Worm (Caenorhabditis elegans) whole organism, L4 larva: Measurements from ENCODE around the gene C50E3.11.

ENCODE experiments used
- D1046.2 ChIP-seq: fragments of 200-800 bp; sonication (Bioruptor generic); IDR thresholded peaks from 2 replicates; pipeline ENCODE4 v1.3.6; 2022; ENCODE audit warnings: missing genetic modification characterization, missing compliant biosample characterization
- F26F4.8 ChIP-seq: fragments of 200-800 bp; sonication (Bioruptor generic); conservative IDR thresholded peaks from 2 replicates; pipeline ENCODE4 v1.3.6; 2022; ENCODE audit warnings: missing genetic modification characterization, missing compliant biosample characterization
- F37D6.2 ChIP-seq: sonication (generic microtip); optimal IDR thresholded peaks from 2 replicates; lab custom pipeline; 2016; ENCODE audit warnings: mild to moderate bottlenecking, missing genetic modification characterization, missing compliant biosample characterization
- Y5F2A.4 ChIP-seq: fragments of 200-800 bp; sonication (Bioruptor generic); optimal IDR thresholded peaks from 2 replicates; lab custom pipeline; 2018; ENCODE audit warnings: mild to moderate bottlenecking, missing genetic modification characterization, missing compliant biosample characterization
- ZK337.2 ChIP-seq: fragments of 200-800 bp; sonication (Bioruptor generic); IDR thresholded peaks from 2 replicates; pipeline ENCODE4 v1.3.6; 2022; ENCODE audit warnings: missing genetic modification reagents, missing genetic modification characterization, missing compliant biosample characterization
- aha-1 ChIP-seq: fragments of 150-350 bp; peaks from one replicate; lab custom pipeline; 2014; ENCODE audit warnings: missing biosample characterization, missing genetic modification characterization
- ceh-20 ChIP-seq: fragments of 200-800 bp; sonication (Bioruptor generic); IDR thresholded peaks from 2 replicates; pipeline ENCODE4 v1.3.6; 2022; ENCODE audit warnings: missing genetic modification reagents, missing genetic modification characterization, missing compliant biosample characterization
- ceh-44 ChIP-seq: fragments of 200-800 bp; sonication (Bioruptor generic); IDR thresholded peaks from 2 replicates; pipeline ENCODE4 v1.3.6; 2022; ENCODE audit warnings: missing genetic modification reagents, missing genetic modification characterization, missing compliant biosample characterization
- ceh-62 ChIP-seq: sonication (generic microtip); optimal IDR thresholded peaks from 2 replicates; lab custom pipeline; 2017; ENCODE audit warnings: missing biosample characterization, missing genetic modification characterization
- cey-2 ChIP-seq: sonication (generic microtip); optimal IDR thresholded peaks from 3 replicates; lab custom pipeline; 2017; ENCODE audit warnings: missing genetic modification characterization, mild to moderate bottlenecking, missing compliant biosample characterization, antibody characterized with exemption, borderline replicate concordance; ENCODE audit not compliant: insufficient read depth
- ctbp-1 ChIP-seq: fragments of 200-800 bp; sonication (Bioruptor generic); IDR thresholded peaks from 2 replicates; pipeline ENCODE4 v1.3.6; 2022; ENCODE audit warnings: missing genetic modification reagents, missing genetic modification characterization, missing compliant biosample characterization
- dpl-1 ChIP-seq: fragments of 150-350 bp; optimal IDR thresholded peaks from 2 replicates; lab custom pipeline; 2014; ENCODE audit warnings: missing biosample characterization, missing genetic modification reagents, missing genetic modification characterization
- egl-27 ChIP-seq: sonication (generic microtip); optimal IDR thresholded peaks from 3 replicates; lab custom pipeline; 2017; ENCODE audit warnings: missing biosample characterization, missing genetic modification reagents, missing genetic modification characterization
- egl-43 ChIP-seq: fragments of 200-800 bp; sonication (Bioruptor generic); IDR thresholded peaks from 2 replicates; pipeline ENCODE4 v1.3.6; 2022; ENCODE audit warnings: missing genetic modification reagents, missing genetic modification characterization, missing compliant biosample characterization
- gei-8 ChIP-seq: fragments of 200-800 bp; sonication (Bioruptor generic); optimal IDR thresholded peaks from 2 replicates; lab custom pipeline; 2018; ENCODE audit warnings: mild to moderate bottlenecking, missing genetic modification characterization, missing compliant biosample characterization
- hif-1 ChIP-seq, 2 experiments: sonication (generic microtip); optimal IDR thresholded peaks; 2 replicates each; lab custom pipeline; 2016 to 2017; ENCODE audit warnings: missing compliant biosample characterization in 2 of 2, missing genetic modification characterization in 2 of 2, missing genetic modification reagents in 2 of 2, missing genotype in 2 of 2, mild to moderate bottlenecking in 1 of 2
- hmg-1.1 ChIP-seq: fragments of 200-800 bp; sonication (Bioruptor generic); IDR thresholded peaks from 2 replicates; pipeline ENCODE4 v1.3.6; 2022; ENCODE audit warnings: missing genetic modification reagents, missing genetic modification characterization, missing compliant biosample characterization
- jun-1 ChIP-seq: fragments of 150-350 bp; optimal IDR thresholded peaks from 2 replicates; lab custom pipeline; 2014; ENCODE audit warnings: missing biosample characterization, missing genetic modification reagents, missing genetic modification characterization
- lin-1 ChIP-seq: fragments of 200-800 bp; sonication (Bioruptor generic); IDR thresholded peaks from 2 replicates; pipeline ENCODE4 v1.3.6; 2022; ENCODE audit warnings: missing genetic modification reagents, missing genetic modification characterization, missing compliant biosample characterization
- lin-15B ChIP-seq: fragments of 150-350 bp; sonication (generic microtip); optimal IDR thresholded peaks from 3 replicates; lab custom pipeline; 2014; ENCODE audit warnings: missing biosample characterization, missing genetic modification characterization
- lsy-2 ChIP-seq, 2 experiments: fragments of 150-350 bp in 1 of 2; sonication (generic microtip) in 1 of 2; optimal IDR thresholded peaks; 2 replicates each; lab custom pipeline; 2014 to 2017; ENCODE audit warnings: missing biosample characterization in 2 of 2, missing genetic modification characterization in 2 of 2
- madf-5 ChIP-seq, 2 experiments: fragments of 200-800 bp; sonication (Bioruptor generic); IDR thresholded peaks; 2 replicates each; pipeline ENCODE4 v1.3.6; 2022; ENCODE audit warnings: missing compliant biosample characterization in 2 of 2, missing genetic modification characterization in 2 of 2
- mep-1 ChIP-seq: fragments of 150-350 bp; sonication (generic microtip); optimal IDR thresholded peaks from 3 replicates; lab custom pipeline; 2014; ENCODE audit warnings: missing biosample characterization, missing genetic modification characterization
- nhr-42 ChIP-seq: fragments of 200-800 bp; sonication (Bioruptor generic); IDR thresholded peaks from 2 replicates; pipeline ENCODE4 v1.3.6; 2022; ENCODE audit warnings: missing genetic modification characterization, missing compliant biosample characterization
- php-3 ChIP-seq: fragments of 200-800 bp; sonication (Bioruptor generic); IDR thresholded peaks from 2 replicates; pipeline ENCODE4 v1.3.6; 2022; ENCODE audit warnings: missing genetic modification reagents, missing genetic modification characterization, missing compliant biosample characterization
- rbr-2 ChIP-seq: sonication (generic microtip); optimal IDR thresholded peaks from 2 replicates; lab custom pipeline; 2016; ENCODE audit warnings: missing genotype, missing genetic modification characterization, missing compliant biosample characterization
- saeg-2 ChIP-seq: fragments of 200-800 bp; sonication (Bioruptor generic); IDR thresholded peaks from 2 replicates; pipeline ENCODE4 v1.3.6; 2022; ENCODE audit warnings: missing genetic modification reagents, missing genetic modification characterization, missing compliant biosample characterization
- sdz-12 ChIP-seq: fragments of 200-800 bp; sonication (Bioruptor generic); optimal IDR thresholded peaks from 2 replicates; lab custom pipeline; 2018; ENCODE audit warnings: mild to moderate bottlenecking, missing genetic modification characterization, missing compliant biosample characterization
- set-16 ChIP-seq: fragments of 200-800 bp; sonication (Bioruptor generic); IDR thresholded peaks from 2 replicates; pipeline ENCODE4 v1.3.6; 2022; ENCODE audit warnings: missing genetic modification reagents, missing genetic modification characterization, missing compliant biosample characterization
- skn-1 ChIP-seq: fragments of 150-350 bp; optimal IDR thresholded peaks from 2 replicates; lab custom pipeline; 2014; ENCODE audit warnings: missing biosample characterization, missing genetic modification characterization
- snpc-4 ChIP-seq: fragments of 150-350 bp; optimal IDR thresholded peaks from 2 replicates; lab custom pipeline; 2014; ENCODE audit warnings: missing biosample characterization, missing genetic modification characterization
- tag-97 ChIP-seq: fragments of 200-800 bp; sonication (Bioruptor generic); IDR thresholded peaks from 2 replicates; pipeline ENCODE4 v1.3.6; 2022; ENCODE audit warnings: missing genetic modification characterization, missing compliant biosample characterization
- unc-62 ChIP-seq, 3 experiments: fragments of 150-350 bp in 1 of 3; sonication (generic microtip); optimal IDR thresholded peaks in 2 of 3; peaks in 1 of 3; 1 replicate in 1 of 3; 2 replicates in 2 of 3; lab custom pipeline; 2014 to 2017; ENCODE audit warnings: missing biosample characterization in 3 of 3, missing genetic modification characterization in 3 of 3, missing genetic modification reagents in 3 of 3, missing genotype in 1 of 3
- zag-1 ChIP-seq: fragments of 150-350 bp; optimal IDR thresholded peaks from 2 replicates; lab custom pipeline; 2014; ENCODE audit warnings: missing biosample characterization, missing genetic modification characterization
- zip-2 ChIP-seq: fragments of 150-350 bp; optimal IDR thresholded peaks from 2 replicates; lab custom pipeline; 2014; ENCODE audit warnings: missing biosample characterization, missing genetic modification characterization

C50E3.11 gene

DNA sequence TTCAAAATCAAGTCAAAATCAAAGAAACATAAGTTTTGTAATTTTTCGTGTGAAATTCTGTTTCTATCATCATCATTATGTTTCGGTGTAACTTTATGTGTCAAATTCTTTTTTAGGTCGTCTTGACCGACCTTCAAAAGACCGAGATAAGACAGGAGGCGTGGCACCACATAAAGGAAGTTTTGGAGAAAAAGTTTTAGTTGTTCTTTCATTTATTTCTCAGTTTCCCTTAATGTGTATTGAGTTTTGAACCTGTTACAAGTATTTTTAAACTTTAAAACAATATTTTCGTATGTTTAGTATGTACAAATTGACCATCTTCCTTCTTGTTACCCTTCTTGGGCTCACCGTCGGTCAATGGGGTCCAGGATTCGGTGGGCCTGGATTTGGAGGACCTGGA lies 21.4 kb upstream of the C50E3.11 start, which contains the start of gene grsp-4:
grsp-4 (plus strand) TSS at position 301 of the 400 bp plus-strand sequence.
- TF ChIP-seq snpc-4 (no peak), aha-1 (tag; lab: Kevin White, UChicago) (peak; percentile 6)

DNA sequence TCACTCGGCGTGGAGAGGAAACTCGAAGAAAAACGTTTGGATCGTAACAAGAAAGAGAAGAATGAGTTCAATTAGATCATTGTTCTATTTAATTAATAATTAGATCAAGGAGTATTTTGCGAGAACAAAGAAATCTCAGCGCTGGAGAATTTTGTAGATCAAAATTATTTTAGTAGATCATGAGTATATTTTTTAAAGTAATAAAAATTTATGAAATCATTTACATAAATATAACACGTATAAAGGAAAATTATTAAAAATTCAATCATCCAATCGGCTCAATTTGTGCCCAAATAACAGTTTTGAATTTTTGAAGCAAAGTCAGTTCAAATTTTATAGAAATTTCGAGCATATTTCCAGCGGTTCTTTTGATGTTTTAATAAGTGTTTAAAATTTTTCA lies 20.9 kb upstream of the C50E3.11 start, which contains the start of gene C50E3.13:
C50E3.13 (minus strand) TSS at position 101 of the 400 bp plus-strand sequence.
- TF ChIP-seq saeg-2 (GFP tag; lab: Robert Waterston, UW) = no peak
- no peak for TF ChIP-seq snpc-4
- no peak for TF ChIP-seq madf-5 (GFP tag; IDR thresholded peaks at IDR 0.05; lab: Robert Waterston, UW)

DNA sequence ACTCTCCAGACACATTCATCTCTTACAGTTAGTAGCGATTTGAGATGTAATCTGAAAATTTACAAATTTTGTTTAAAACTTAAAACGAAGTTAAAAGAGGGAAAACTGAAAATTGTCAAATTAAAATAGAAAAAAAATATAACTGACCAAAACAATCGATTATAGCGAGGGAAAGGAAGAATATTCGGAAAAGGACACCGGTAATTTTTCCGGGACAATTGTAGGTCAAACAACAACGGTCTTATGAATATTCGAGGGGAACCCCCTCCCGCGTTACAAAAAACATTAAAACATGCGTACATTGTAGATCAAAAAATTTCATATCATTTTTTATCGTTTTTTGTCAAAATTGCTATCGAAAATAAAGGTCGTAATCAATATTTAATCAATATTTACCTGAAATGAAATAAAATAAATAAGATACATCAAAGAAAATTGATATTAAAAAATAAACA lies 18.8 kb upstream of the C50E3.11 start, which contains the start of gene C50E3.12:
C50E3.12 (minus strand) TSS at position 51 of the 455 bp plus-strand sequence.
- no peak for TF ChIP-seq ceh-62 (tag; lab: Kevin White, UChicago)
- TF ChIP-seq F37D6.2 (tag; lab: Kevin White, UChicago) = no peak
- TF ChIP-seq Y5F2A.4 (GFP tag; lab: Kevin White, UChicago) = no peak
- TF ChIP-seq tag-97 (GFP tag; lab: Robert Waterston, UW) = no peak
- TF ChIP-seq ctbp-1 (GFP tag; lab: Robert Waterston, UW) = no peak
- no peak for TF ChIP-seq dpl-1
- TF ChIP-seq egl-27 (tag; lab: Kevin White, UChicago) = no peak
- TF ChIP-seq php-3 (GFP tag; lab: Robert Waterston, UW) = no peak
- TF ChIP-seq zip-2 (tag; lab: Kevin White, UChicago) = no peak

DNA sequence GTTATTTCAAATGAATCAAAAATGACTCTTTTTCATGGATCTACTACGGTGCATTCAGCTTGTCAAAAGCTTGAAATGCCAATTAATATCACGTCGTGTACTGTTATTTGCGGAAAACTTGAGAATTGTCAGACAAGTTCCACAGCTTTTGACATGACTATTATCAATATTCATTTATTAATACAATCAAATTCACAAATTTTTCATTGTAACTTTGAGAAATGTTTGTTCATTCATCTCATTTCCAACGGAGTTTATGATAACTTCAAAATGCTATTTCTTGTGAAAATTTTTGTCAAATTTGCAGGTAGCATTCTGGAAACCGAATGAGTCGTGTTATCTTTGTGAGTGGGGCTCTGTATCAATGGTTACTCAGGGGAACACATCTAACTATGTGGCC lies 14.8 kb upstream of the C50E3.11 start, which contains the start of gene C50E3.15:
C50E3.15 (plus strand) TSS at position 301 of the 400 bp plus-strand sequence.
- TF ChIP-seq hmg-1.1 (GFP tag; lab: Robert Waterston, UW) = no peak
- no peak for TF ChIP-seq zag-1 (tag; lab: Kevin White, UChicago)
- no peak for TF ChIP-seq egl-43 (GFP tag; lab: Robert Waterston, UW)
- no peak for TF ChIP-seq zip-2 (tag; lab: Kevin White, UChicago)
- TF ChIP-seq unc-62 (GFP tag; optimal IDR thresholded peaks at IDR 0.05 in 1 of 2; lab: Kevin White, UChicago) = peak in 1 of 2 experiments; percentile 78
- TF ChIP-seq unc-62 (tag; optimal IDR thresholded peaks at IDR 0.05; lab: Kevin White, UChicago) = no peak

DNA sequence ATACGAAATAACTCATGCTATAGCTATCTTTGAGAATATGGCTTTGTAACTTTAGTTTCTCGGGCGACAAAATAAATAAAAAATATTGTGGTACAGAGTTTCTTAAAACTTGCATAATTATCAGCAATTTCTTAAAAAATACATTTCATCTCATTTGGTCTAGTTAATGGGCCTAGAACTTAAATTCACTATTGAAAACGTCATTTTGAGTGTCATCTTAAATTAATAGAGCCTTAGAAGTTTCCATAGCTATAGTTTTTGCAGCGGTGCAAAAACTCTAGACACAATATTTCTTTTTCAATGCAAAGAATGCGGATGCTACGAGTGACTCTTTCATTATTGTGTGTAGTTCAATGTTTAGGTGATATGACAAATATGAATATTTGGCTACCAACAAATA lies 8.8 kb upstream of the C50E3.11 start, which contains the start of gene clec-215:
clec-215 (plus strand) TSS at position 301 of the 400 bp plus-strand sequence.
- no peak for TF ChIP-seq jun-1
- TF ChIP-seq rbr-2 (tag; lab: Kevin White, UChicago) = no peak
- no peak for TF ChIP-seq hif-1 (tag; optimal IDR thresholded peaks at IDR 0.05; lab: Kevin White, UChicago)
- TF ChIP-seq mep-1 (tag; lab: Kevin White, UChicago) = no peak
- no peak for TF ChIP-seq sdz-12 (GFP tag; lab: Kevin White, UChicago)
- no peak for TF ChIP-seq lin-15B (tag; lab: Kevin White, UChicago)
- no peak for TF ChIP-seq lin-1 (GFP tag; lab: Robert Waterston, UW)
- TF ChIP-seq F26F4.8 (GFP tag; lab: Robert Waterston, UW) = no peak
- TF ChIP-seq D1046.2 (GFP tag; lab: Robert Waterston, UW) = no peak
- TF ChIP-seq cey-2 (tag; lab: Kevin White, UChicago) = no peak
- no peak for TF ChIP-seq ZK337.2 (GFP tag; lab: Robert Waterston, UW)
- TF ChIP-seq skn-1 = no peak
- no peak for TF ChIP-seq ceh-20 (GFP tag; lab: Robert Waterston, UW)
- TF ChIP-seq gei-8 (GFP tag; lab: Kevin White, UChicago) = no peak
- TF ChIP-seq nhr-42 (GFP tag; lab: Robert Waterston, UW) = no peak
- TF ChIP-seq ceh-44 (GFP tag; lab: Robert Waterston, UW) = no peak
- TF ChIP-seq set-16 (GFP tag; lab: Robert Waterston, UW) = no peak
- TF ChIP-seq lsy-2 (tag; optimal IDR thresholded peaks at IDR 0.05; lab: Kevin White, UChicago) = no peak
- TF ChIP-seq ctbp-1 (GFP tag; lab: Robert Waterston, UW) = no peak
